Worm (Caenorhabditis elegans) whole organism, midembryonic: Measurements from ENCODE around the gene nhr-72.

Experiments used
- T22C8.4 ChIP-seq: fragments of 200-800 bp; sonication (Bioruptor generic); IDR thresholded peaks from 2 replicates; pipeline ENCODE4 v1.3.6; 2022; ENCODE audit warnings: missing genetic modification characterization, missing compliant biosample characterization
- flt-1 ChIP-seq: fragments of 200-800 bp; sonication (Bioruptor generic); IDR thresholded peaks from 2 replicates; pipeline ENCODE4 v1.3.6; 2022; ENCODE audit warnings: missing genetic modification characterization, missing compliant biosample characterization
- klf-2 ChIP-seq: fragments of 200-800 bp; sonication (Bioruptor generic); conservative IDR thresholded peaks from 2 replicates; pipeline ENCODE4 v1.3.6; 2022; ENCODE audit warnings: missing genetic modification reagents, missing genetic modification characterization, missing compliant biosample characterization
- ref-1 ChIP-seq: fragments of 200-800 bp; sonication (Bioruptor generic); conservative IDR thresholded peaks from 2 replicates; pipeline ENCODE4 v1.3.6; 2022; ENCODE audit warnings: missing genetic modification reagents, missing genetic modification characterization, missing compliant biosample characterization
- ztf-23 ChIP-seq: fragments of 200-800 bp; sonication (Bioruptor generic); IDR thresholded peaks from 2 replicates; pipeline ENCODE4 v1.3.6; 2022; ENCODE audit warnings: missing genetic modification reagents, missing genetic modification characterization, missing compliant biosample characterization

- TF ChIP-seq klf-2 (GFP tag; lab: Robert Waterston, UW) (no peak), ref-1 (GFP tag; lab: Robert Waterston, UW) (no peak), ztf-23 (GFP tag; lab: Robert Waterston, UW) (no peak), T22C8.4 (GFP tag; lab: Robert Waterston, UW) (no peak), flt-1 (GFP tag; lab: Robert Waterston, UW) (no peak)
These were observed 11.5 kb upstream of the nhr-72 start for ce11 chrII:3862053-3862452.
